Worm (Caenorhabditis elegans) whole organism, early embryonic: ENCODE data around the gene cth-2.

Experiments used
- aly-1 ChIP-seq: sonication (generic microtip); optimal IDR thresholded peaks from 2 replicates; lab custom pipeline; 2016; ENCODE audit warnings: missing genetic modification characterization, missing compliant biosample characterization
- ama-1 ChIP-seq: fragments of 150-350 bp; optimal IDR thresholded peaks from 2 replicates; lab custom pipeline; 2014
- ceh-13 ChIP-seq: fragments of 200-800 bp; sonication (Bioruptor generic); optimal IDR thresholded peaks from 2 replicates; lab custom pipeline; 2018; ENCODE audit warnings: mild to moderate bottlenecking, missing genetic modification characterization, missing compliant biosample characterization
- ets-7 ChIP-seq: sonication (generic microtip); optimal IDR thresholded peaks from 2 replicates; lab custom pipeline; 2016; ENCODE audit warnings: missing genotype, missing genetic modification characterization, missing compliant biosample characterization
- flt-1 ChIP-seq: fragments of 200-800 bp; sonication (Bioruptor generic); IDR thresholded peaks from 2 replicates; pipeline ENCODE4 v1.3.6; 2022; ENCODE audit warnings: missing genetic modification characterization, missing compliant biosample characterization
- hmbx-1 ChIP-seq: sonication (generic microtip); optimal IDR thresholded peaks from 2 replicates; lab custom pipeline; 2016; ENCODE audit warnings: mild to moderate bottlenecking, missing genetic modification characterization, missing compliant biosample characterization
- pes-1 ChIP-seq: fragments of 200-800 bp; sonication (Bioruptor generic); IDR thresholded peaks from 2 replicates; pipeline ENCODE4 v1.3.6; 2022; ENCODE audit warnings: missing genetic modification reagents, missing genetic modification characterization, missing compliant biosample characterization

- no peak for TF ChIP-seq flt-1
- TF ChIP-seq aly-1 (tag; lab: Kevin White, UChicago), result no peak
- TF ChIP-seq ets-7 (tag; lab: Kevin White, UChicago), result peak; percentile 18
- no peak for TF ChIP-seq hmbx-1 (tag; lab: Kevin White, UChicago)
- TF ChIP-seq ceh-13 (GFP tag; lab: Kevin White, UChicago), result peak; percentile 5
- no peak for TF ChIP-seq ama-1 (lab: Kevin White, UChicago)
- no peak for TF ChIP-seq pes-1
These were observed 15.1 kb upstream of the cth-2 start for ce11 chrII:7072590-7073536.
